Worm (Caenorhabditis elegans) whole organism, late embryonic: ENCODE measurements around the gene F36D3.14.

Experiments used
- F13H6.1 ChIP-seq: sonication (generic microtip); optimal IDR thresholded peaks from 2 replicates; lab custom pipeline; 2016; ENCODE audit warnings: missing genetic modification characterization, missing compliant biosample characterization
- Y22D7AL.16 ChIP-seq: sonication (generic microtip); optimal IDR thresholded peaks from 2 replicates; lab custom pipeline; 2016; ENCODE audit warnings: missing genetic modification characterization, missing compliant biosample characterization
- ahr-1 ChIP-seq: sonication (generic microtip); optimal IDR thresholded peaks from 2 replicates; lab custom pipeline; 2016; ENCODE audit warnings: missing genetic modification characterization, missing compliant biosample characterization
- ama-1 ChIP-seq: fragments of 150-350 bp; optimal IDR thresholded peaks from 2 replicates; lab custom pipeline; 2014
- ceh-19 ChIP-seq: fragments of 200-800 bp; sonication (Bioruptor generic); optimal IDR thresholded peaks from 2 replicates; lab custom pipeline; 2018; ENCODE audit warnings: mild to moderate bottlenecking, missing genetic modification characterization, missing compliant biosample characterization
- ceh-22 ChIP-seq: sonication (generic microtip); optimal IDR thresholded peaks from 2 replicates; lab custom pipeline; 2017; ENCODE audit warnings: missing biosample characterization, missing genetic modification characterization
- ceh-30 ChIP-seq: fragments of 150-350 bp; optimal IDR thresholded peaks from 2 replicates; lab custom pipeline; 2014; ENCODE audit warnings: missing biosample characterization, missing genetic modification characterization
- ceh-34 ChIP-seq: sonication (generic microtip); optimal IDR thresholded peaks from 2 replicates; lab custom pipeline; 2016; ENCODE audit warnings: mild to moderate bottlenecking, missing genetic modification characterization, missing compliant biosample characterization
- ceh-48 ChIP-seq: sonication (generic microtip); optimal IDR thresholded peaks from 2 replicates; lab custom pipeline; 2016; ENCODE audit warnings: missing genetic modification characterization, inconsistent platforms, missing compliant biosample characterization
- ceh-6 ChIP-seq: fragments of 200-800 bp; sonication (Bioruptor generic); optimal IDR thresholded peaks from 2 replicates; lab custom pipeline; 2018; ENCODE audit warnings: mild to moderate bottlenecking, missing genetic modification characterization, missing compliant biosample characterization
- ceh-9 ChIP-seq: sonication (generic microtip); optimal IDR thresholded peaks from 2 replicates; lab custom pipeline; 2016; ENCODE audit warnings: mild to moderate bottlenecking, missing genetic modification characterization, inconsistent platforms, missing compliant biosample characterization
- dmd-4 ChIP-seq: sonication (generic microtip); optimal IDR thresholded peaks from 2 replicates; lab custom pipeline; 2016; ENCODE audit warnings: borderline replicate concordance, missing genetic modification characterization, missing compliant biosample characterization
- elt-2 ChIP-seq: sonication (generic microtip); optimal IDR thresholded peaks from 2 replicates; lab custom pipeline; 2016; ENCODE audit warnings: missing genetic modification reagents, missing genetic modification characterization, missing compliant biosample characterization
- elt-4 ChIP-seq: sonication (generic microtip); optimal IDR thresholded peaks from 2 replicates; lab custom pipeline; 2016; ENCODE audit warnings: missing genetic modification characterization, missing compliant biosample characterization
- ets-4 ChIP-seq: sonication (generic microtip); optimal IDR thresholded peaks from 2 replicates; lab custom pipeline; 2016; ENCODE audit warnings: missing genetic modification characterization, missing compliant biosample characterization
- eyg-1 ChIP-seq: sonication (generic microtip); optimal IDR thresholded peaks from 2 replicates; lab custom pipeline; 2016; ENCODE audit warnings: missing genotype, missing genetic modification characterization, missing compliant biosample characterization
- fax-1 ChIP-seq: sonication (generic microtip); optimal IDR thresholded peaks from 2 replicates; lab custom pipeline; 2016; ENCODE audit warnings: missing genotype, missing genetic modification characterization, missing compliant biosample characterization
- gmeb-2 ChIP-seq: sonication (generic microtip); optimal IDR thresholded peaks from 2 replicates; lab custom pipeline; 2016; ENCODE audit warnings: missing genetic modification characterization, inconsistent platforms, missing compliant biosample characterization
- hlh-13 ChIP-seq: fragments of 200-800 bp; sonication (Bioruptor generic); optimal IDR thresholded peaks from 2 replicates; lab custom pipeline; 2018; ENCODE audit warnings: mild to moderate bottlenecking, missing genetic modification characterization, missing compliant biosample characterization
- hlh-15 ChIP-seq: sonication (generic microtip); optimal IDR thresholded peaks from 2 replicates; lab custom pipeline; 2016; ENCODE audit warnings: missing genetic modification characterization, missing compliant biosample characterization
- hlh-30 ChIP-seq: sonication (generic microtip); optimal IDR thresholded peaks from 2 replicates; lab custom pipeline; 2017; ENCODE audit warnings: antibody characterized with exemption, missing genetic modification characterization, missing compliant biosample characterization; ENCODE audit not compliant: insufficient read depth
- hlh-8 ChIP-seq: sonication (generic microtip); optimal IDR thresholded peaks from 2 replicates; lab custom pipeline; 2016; ENCODE audit warnings: missing genotype, missing genetic modification characterization, missing compliant biosample characterization
- lim-6 ChIP-seq: sonication (generic microtip); optimal IDR thresholded peaks from 2 replicates; lab custom pipeline; 2016; ENCODE audit warnings: missing genetic modification characterization, missing compliant biosample characterization
- lin-11 ChIP-seq: fragments of 200-800 bp; sonication (Bioruptor generic); optimal IDR thresholded peaks from 2 replicates; lab custom pipeline; 2018; ENCODE audit warnings: mild to moderate bottlenecking, missing genetic modification characterization, missing compliant biosample characterization
- mec-3 ChIP-seq: sonication (generic microtip); optimal IDR thresholded peaks from 2 replicates; lab custom pipeline; 2016; ENCODE audit warnings: borderline replicate concordance, missing genetic modification characterization, missing compliant biosample characterization
- nfya-1 ChIP-seq: sonication (generic microtip); optimal IDR thresholded peaks from 2 replicates; lab custom pipeline; 2017; ENCODE audit warnings: missing genetic modification characterization, mild to moderate bottlenecking, missing compliant biosample characterization, antibody characterized with exemption, moderate library complexity
- npax-4 ChIP-seq: sonication (generic microtip); optimal IDR thresholded peaks from 2 replicates; lab custom pipeline; 2016; ENCODE audit warnings: missing genetic modification characterization, missing compliant biosample characterization
- pat-9 ChIP-seq: fragments of 200-800 bp; sonication (Bioruptor generic); optimal IDR thresholded peaks from 2 replicates; lab custom pipeline; 2018; ENCODE audit warnings: mild to moderate bottlenecking, missing genetic modification characterization, moderate library complexity, missing compliant biosample characterization
- pha-4 ChIP-seq: fragments of 150-350 bp; optimal IDR thresholded peaks from 2 replicates; lab custom pipeline; 2018; ENCODE audit warnings: missing biosample characterization, missing genetic modification reagents, missing genetic modification characterization
- pqm-1 ChIP-seq: sonication (generic microtip); optimal IDR thresholded peaks from 2 replicates; lab custom pipeline; 2016; ENCODE audit warnings: missing genetic modification characterization, missing compliant biosample characterization
- pros-1 ChIP-seq: fragments of 150-350 bp; optimal IDR thresholded peaks from 2 replicates; lab custom pipeline; 2014; ENCODE audit warnings: missing biosample characterization, missing genetic modification reagents, missing genetic modification characterization
- ref-2 ChIP-seq: sonication (generic microtip); optimal IDR thresholded peaks from 2 replicates; lab custom pipeline; 2016; ENCODE audit warnings: missing genetic modification characterization, missing compliant biosample characterization
- rnt-1 ChIP-seq: sonication (generic microtip); optimal IDR thresholded peaks from 2 replicates; lab custom pipeline; 2016; ENCODE audit warnings: missing genetic modification characterization, missing compliant biosample characterization
- sdc-2 ChIP-seq: sonication (generic microtip); optimal IDR thresholded peaks from 2 replicates; lab custom pipeline; 2016; ENCODE audit warnings: missing genotype, missing genetic modification characterization, missing compliant biosample characterization
- sox-2 ChIP-seq: fragments of 200-800 bp; sonication (Bioruptor generic); IDR thresholded peaks from 2 replicates; pipeline ENCODE4 v1.3.6; 2022; ENCODE audit warnings: missing genetic modification reagents, missing genetic modification characterization, missing compliant biosample characterization
- syd-9 ChIP-seq: sonication (generic microtip); optimal IDR thresholded peaks from 2 replicates; lab custom pipeline; 2016; ENCODE audit warnings: mild to moderate bottlenecking, missing genetic modification characterization, moderate library complexity, missing compliant biosample characterization
- tbx-2 ChIP-seq: sonication (generic microtip); optimal IDR thresholded peaks from 2 replicates; lab custom pipeline; 2016; ENCODE audit warnings: missing genetic modification characterization, missing compliant biosample characterization
- unc-3 ChIP-seq, 2 experiments: fragments of 200-800 bp in 1 of 2; sonication (Bioruptor generic) in 1 of 2; sonication (generic microtip) in 1 of 2; conservative IDR thresholded peaks in 1 of 2; optimal IDR thresholded peaks in 1 of 2; 2 replicates each; pipeline versions ENCODE4 v1.3.6 to Lab custom; 2016 to 2022; ENCODE audit warnings: missing compliant biosample characterization in 2 of 2, missing genetic modification characterization in 2 of 2, missing genetic modification reagents in 1 of 2
- unc-42 ChIP-seq: sonication (generic microtip); optimal IDR thresholded peaks from 2 replicates; lab custom pipeline; 2016; ENCODE audit warnings: missing genotype, missing genetic modification characterization, missing compliant biosample characterization

The F36D3.14 gene

ce11 chrV:16479275-16479674 lies 23.8 kb downstream of the F36D3.14 start, which contains the start of gene T08G3.11:
Gene T08G3.11, minus strand, starts transcription at chrV:16479375.
- TF ChIP-seq unc-42 (tag; lab: Kevin White, UChicago) (no peak), sox-2 (GFP tag; lab: Robert Waterston, UW) (no peak), fax-1 (tag; lab: Kevin White, UChicago) (no peak), dmd-4 (tag; lab: Kevin White, UChicago) (no peak), ceh-22 (no peak), syd-9 (tag; lab: Kevin White, UChicago) (no peak), hlh-15 (no peak), lin-11 (no peak), tbx-2 (no peak), hlh-30 (tag; lab: Kevin White, UChicago) (no peak), gmeb-2 (no peak)
- TF ChIP-seq, all 69 proteins: peak for 0

- TF ChIP-seq ceh-19 (GFP tag; lab: Kevin White, UChicago) (no peak), hlh-30 (tag; lab: Kevin White, UChicago) (no peak), pat-9 (tag; lab: Kevin White, UChicago) (no peak), rnt-1 (no peak), eyg-1 (tag; lab: Kevin White, UChicago) (no peak), ama-1 (lab: Kevin White, UChicago) (no peak), lim-6 (tag; lab: Kevin White, UChicago) (no peak), pqm-1 (tag; lab: Kevin White, UChicago) (no peak), hlh-15 (no peak), npax-4 (tag; lab: Kevin White, UChicago) (no peak), fax-1 (tag; lab: Kevin White, UChicago) (no peak), elt-2 (tag; lab: Kevin White, UChicago) (no peak), Y22D7AL.16 (tag; lab: Kevin White, UChicago) (no peak), ceh-48 (tag; lab: Kevin White, UChicago) (no peak), ceh-9 (tag; lab: Kevin White, UChicago) (no peak)
These were observed 31.0 kb downstream of the F36D3.14 start, which contains the start of gene srw-35 for ce11 chrV:16471995-16472563. Gene srw-35, plus strand, starts transcription at chrV:16472513.

- TF ChIP-seq F13H6.1 (tag; lab: Kevin White, UChicago) (no peak), ets-4 (tag; lab: Kevin White, UChicago) (no peak), pros-1 (tag; lab: Kevin White, UChicago) (no peak), ceh-19 (GFP tag; lab: Kevin White, UChicago) (no peak), elt-4 (tag; lab: Kevin White, UChicago) (no peak)
These were observed 32.1 kb downstream of the F36D3.14 start, which contains the start of gene srh-138 for ce11 chrV:16470916-16471315. Gene srh-138, minus strand, starts transcription at chrV:16471016.

ce11 chrV:16467840-16468239 lies 35.2 kb downstream of the F36D3.14 start, which contains the start of gene sru-44:
Gene sru-44, minus strand, starts transcription at chrV:16467940.
- TF ChIP-seq elt-4 (tag; lab: Kevin White, UChicago) (no peak), unc-3 (GFP tag; conservative IDR thresholded peaks at IDR 0.05; lab: Robert Waterston, UW) (no peak), unc-3 (tag; optimal IDR thresholded peaks at IDR 0.05; lab: Kevin White, UChicago) (no peak), ceh-30 (tag; lab: Kevin White, UChicago) (no peak), ceh-6 (no peak)
- TF ChIP-seq, all 69 proteins: peak for 0

- no peak for TF ChIP-seq ref-2 (tag; lab: Kevin White, UChicago)
- no peak for TF ChIP-seq lin-11
- no peak for TF ChIP-seq pha-4 (tag; lab: Kevin White, UChicago)
- TF ChIP-seq rnt-1 = no peak
- TF ChIP-seq pros-1 (tag; lab: Kevin White, UChicago) = no peak
- no peak for TF ChIP-seq elt-2 (tag; lab: Kevin White, UChicago)
- TF ChIP-seq ahr-1 (tag; lab: Kevin White, UChicago) = no peak
- TF ChIP-seq pqm-1 (tag; lab: Kevin White, UChicago) = no peak
- TF ChIP-seq syd-9 (tag; lab: Kevin White, UChicago) = no peak
- no peak for TF ChIP-seq ceh-34 (tag; lab: Kevin White, UChicago)
- no peak for TF ChIP-seq nfya-1
- TF ChIP-seq mec-3 (tag; lab: Kevin White, UChicago) = no peak
- no peak for TF ChIP-seq hlh-8 (tag; lab: Kevin White, UChicago)
- TF ChIP-seq sox-2 (GFP tag; lab: Robert Waterston, UW) = no peak
- no peak for TF ChIP-seq hlh-13 (GFP tag; lab: Kevin White, UChicago)
- TF ChIP-seq sdc-2 (tag; lab: Kevin White, UChicago) = no peak
These were observed 42.2 kb downstream of the F36D3.14 start, which contains the start of gene srh-142 for ce11 chrV:16460866-16461265. Gene srh-142, minus strand, starts transcription at chrV:16460966.
